Fruit fly (Drosophila melanogaster) whole organism, embryonic: ENCODE measurements around the gene CG10286.

ENCODE experiments used
- ATbp ChIP-seq: fragments of 200-800 bp; sonication (Bioruptor generic); optimal IDR thresholded peaks from 2 replicates; lab custom pipeline; 2017; ENCODE audit warnings: missing biosample characterization, mild to moderate bottlenecking, missing genetic modification characterization, missing genetic modification reagents
- Bteb2 ChIP-seq: fragments of 200-800 bp; sonication (Bioruptor generic); optimal IDR thresholded peaks from 2 replicates; lab custom pipeline; 2016; ENCODE audit warnings: missing biosample characterization, missing genetic modification characterization
- CG10209 ChIP-seq: fragments of 200-800 bp; sonication (Bioruptor generic); optimal IDR thresholded peaks from 3 replicates; lab custom pipeline; 2017; ENCODE audit warnings: missing biosample characterization, mild to moderate bottlenecking, missing genetic modification characterization, missing genetic modification reagents
- CG10366 ChIP-seq: fragments of 200-800 bp; sonication (Bioruptor generic); IDR thresholded peaks from 2 replicates; pipeline ENCODE4 v1.3.6; 2022; ENCODE audit warnings: missing biosample characterization, missing genetic modification characterization
- CG15601 ChIP-seq: fragments of 200-800 bp; sonication (Bioruptor generic); optimal IDR thresholded peaks from 3 replicates; lab custom pipeline; 2019; ENCODE audit warnings: missing biosample characterization, mild to moderate bottlenecking, missing genetic modification characterization, moderate library complexity
- CG17186 ChIP-seq: fragments of 200-800 bp; sonication (Bioruptor generic); optimal IDR thresholded peaks from 3 replicates; lab custom pipeline; 2017; ENCODE audit warnings: missing biosample characterization, missing genetic modification reagents, missing genetic modification characterization
- CG2875 ChIP-seq: fragments of 200-800 bp; sonication (Bioruptor generic); optimal IDR thresholded peaks from 2 replicates; lab custom pipeline; 2017; ENCODE audit warnings: missing biosample characterization, mild to moderate bottlenecking, missing genetic modification characterization, missing genetic modification reagents
- CG2889 ChIP-seq: fragments of 200-800 bp; sonication (Bioruptor generic); IDR thresholded peaks from 3 replicates; pipeline ENCODE4 v1.3.6; 2022; ENCODE audit warnings: missing biosample characterization, missing genetic modification characterization
- CG33213 ChIP-seq: fragments of 200-800 bp; sonication (Bioruptor generic); optimal IDR thresholded peaks from 3 replicates; lab custom pipeline; 2016; ENCODE audit warnings: missing biosample characterization, missing genetic modification characterization
- CG4854 ChIP-seq: fragments of 200-800 bp; sonication (Bioruptor generic); optimal IDR thresholded peaks from 2 replicates; lab custom pipeline; 2016; ENCODE audit warnings: missing biosample characterization, missing genetic modification characterization, inconsistent platforms
- CG6683 ChIP-seq: fragments of 200-800 bp; sonication (Bioruptor generic); optimal IDR thresholded peaks from 2 replicates; lab custom pipeline; 2017; ENCODE audit warnings: missing biosample characterization, mild to moderate bottlenecking, missing genetic modification characterization, missing genetic modification reagents
- CG6813 ChIP-seq: fragments of 200-800 bp; sonication (Bioruptor generic); optimal IDR thresholded peaks from 2 replicates; lab custom pipeline; 2017; ENCODE audit warnings: missing biosample characterization, missing genetic modification characterization, mild to moderate bottlenecking, moderate library complexity, missing genetic modification reagents
- CG7372 ChIP-seq: fragments of 200-800 bp; sonication (Bioruptor generic); IDR thresholded peaks from 2 replicates; pipeline ENCODE4 v1.3.6; 2022; ENCODE audit warnings: missing biosample characterization, missing genetic modification characterization
- CG7963 ChIP-seq: fragments of 200-800 bp; sonication (Bioruptor generic); IDR thresholded peaks from 3 replicates; pipeline ENCODE4 v1.3.6; 2022; ENCODE audit warnings: missing biosample characterization, missing genetic modification characterization; ENCODE audit not compliant: partially characterized antibody
- CG8281 ChIP-seq: fragments of 200-800 bp; sonication (Bioruptor generic); optimal IDR thresholded peaks from 2 replicates; lab custom pipeline; 2018; ENCODE audit warnings: missing biosample characterization, mild to moderate bottlenecking, missing genetic modification characterization, moderate library complexity
- CG9215 ChIP-seq: fragments of 200-800 bp; sonication (Bioruptor generic); IDR thresholded peaks from 2 replicates; pipeline ENCODE4 v1.3.6; 2022; ENCODE audit warnings: missing biosample characterization, missing genetic modification characterization
- CG9437 ChIP-seq: fragments of 200-800 bp; sonication (Bioruptor generic); optimal IDR thresholded peaks from 2 replicates; lab custom pipeline; 2018; ENCODE audit warnings: missing biosample characterization, mild to moderate bottlenecking, missing genetic modification characterization
- CG9727 ChIP-seq: fragments of 200-800 bp; sonication (Bioruptor generic); optimal IDR thresholded peaks from 3 replicates; lab custom pipeline; 2017; ENCODE audit warnings: missing biosample characterization, mild to moderate bottlenecking, missing genetic modification characterization
- CG9876 ChIP-seq: fragments of 200-800 bp; sonication (Bioruptor generic); optimal IDR thresholded peaks from 2 replicates; lab custom pipeline; 2016; ENCODE audit warnings: missing biosample characterization, missing genetic modification characterization
- Doc2 ChIP-seq: fragments of 200-800 bp; sonication (Bioruptor generic); IDR thresholded peaks from 2 replicates; pipeline ENCODE4 v1.3.6; 2022; ENCODE audit warnings: missing biosample characterization, missing genetic modification characterization
- Drgx ChIP-seq: fragments of 200-800 bp; sonication (Bioruptor generic); IDR thresholded peaks from 2 replicates; pipeline ENCODE4 v1.3.6; 2022; ENCODE audit warnings: missing biosample characterization, missing genetic modification characterization
- Ets65A ChIP-seq: fragments of 200-800 bp; sonication (Bioruptor generic); peaks from one replicate; lab custom pipeline; 2016; ENCODE audit warnings: missing biosample characterization, missing genetic modification characterization
- Hmr ChIP-seq: fragments of 200-800 bp; sonication (Bioruptor generic); optimal IDR thresholded peaks from 3 replicates; lab custom pipeline; 2017; ENCODE audit warnings: mild to moderate bottlenecking, missing biosample characterization, missing genetic modification reagents, missing genetic modification characterization
- Hr51 ChIP-seq, 2 experiments: fragments of 200-800 bp; sonication (Bioruptor generic); optimal IDR thresholded peaks; 2 replicates in 1 of 2; 3 replicates in 1 of 2; lab custom pipeline; 2016 to 2018; ENCODE audit warnings: missing biosample characterization in 2 of 2, missing genetic modification characterization in 2 of 2, mild to moderate bottlenecking in 1 of 2, moderate library complexity in 1 of 2
- Med ChIP-seq: fragments of 200-800 bp; sonication (Bioruptor generic); peaks from one replicate; lab custom pipeline; 2016; ENCODE audit warnings: missing biosample characterization, missing genetic modification characterization, mild to moderate bottlenecking, inconsistent platforms, moderate library complexity
- Meics ChIP-seq: fragments of 200-800 bp; sonication (Bioruptor generic); optimal IDR thresholded peaks from 2 replicates; lab custom pipeline; 2017; ENCODE audit warnings: missing biosample characterization, mild to moderate bottlenecking, missing genetic modification characterization
- Mrtf ChIP-seq: fragments of 200-800 bp; sonication (Bioruptor generic); IDR thresholded peaks from 3 replicates; pipeline ENCODE4 v1.3.6; 2022; ENCODE audit warnings: missing biosample characterization, missing genetic modification characterization
- Oli ChIP-seq: fragments of 200-800 bp; sonication (Bioruptor generic); optimal IDR thresholded peaks from 2 replicates; lab custom pipeline; 2018; ENCODE audit warnings: missing biosample characterization, mild to moderate bottlenecking, missing genetic modification characterization, moderate library complexity
- Sin3A ChIP-seq: fragments of >200 bp; optimal IDR thresholded peaks from 2 replicates; lab custom pipeline; 2018
- ase ChIP-seq: fragments of 200-800 bp; sonication (Bioruptor generic); IDR thresholded peaks from 3 replicates; pipeline ENCODE4 v1.3.6; 2022; ENCODE audit warnings: missing biosample characterization, missing genetic modification characterization
- bowl ChIP-seq: fragments of 200-800 bp; sonication (Bioruptor generic); IDR thresholded peaks from 2 replicates; pipeline ENCODE4 v1.3.6; 2022; ENCODE audit warnings: missing biosample characterization, missing genetic modification characterization
- chinmo ChIP-seq: fragments of 200-800 bp; sonication (Bioruptor generic); IDR thresholded peaks from 4 replicates; pipeline ENCODE4 v1.3.6; 2022; ENCODE audit warnings: missing biosample characterization, missing genetic modification characterization; ENCODE audit not compliant: partially characterized antibody
- dysf ChIP-seq: fragments of 200-800 bp; sonication (Bioruptor generic); IDR thresholded peaks from 3 replicates; pipeline ENCODE4 v1.3.6; 2022; ENCODE audit warnings: missing biosample characterization, missing genetic modification characterization
- fd96Cb ChIP-seq: fragments of 200-800 bp; sonication (Bioruptor generic); optimal IDR thresholded peaks from 2 replicates; lab custom pipeline; 2018; ENCODE audit warnings: missing biosample characterization, mild to moderate bottlenecking, missing genetic modification characterization, moderate library complexity
- gcm ChIP-seq: fragments of 200-800 bp; sonication (Bioruptor generic); optimal IDR thresholded peaks from 2 replicates; lab custom pipeline; 2019; ENCODE audit warnings: missing biosample characterization, mild to moderate bottlenecking, missing genetic modification characterization, moderate library complexity
- h ChIP-seq: fragments of >200 bp; optimal IDR thresholded peaks from 2 replicates; lab custom pipeline; 2017
- jumu ChIP-seq: fragments of 200-800 bp; sonication (Bioruptor generic); optimal IDR thresholded peaks from 3 replicates; lab custom pipeline; 2016; ENCODE audit warnings: missing biosample characterization, missing genetic modification characterization
- nom ChIP-seq: fragments of 200-800 bp; sonication (Bioruptor generic); optimal IDR thresholded peaks from 2 replicates; lab custom pipeline; 2017; ENCODE audit warnings: missing biosample characterization, missing genetic modification characterization, mild to moderate bottlenecking, moderate library complexity, missing genetic modification reagents
- pan ChIP-seq, 4 experiments: fragments of >200 bp in 3 of 4; fragments of 200-800 bp in 1 of 4; sonication (Bioruptor generic) in 1 of 4; optimal IDR thresholded peaks in 3 of 4; IDR thresholded peaks in 1 of 4; 2 replicates each; pipeline versions ENCODE4 v1.3.6 to Lab custom; 2017 to 2022; ENCODE audit warnings: missing biosample characterization in 2 of 4, missing genetic modification characterization in 2 of 4, mixed read lengths in 1 of 4
- pros ChIP-seq: fragments of 200-800 bp; sonication (Bioruptor generic); optimal IDR thresholded peaks from 3 replicates; lab custom pipeline; 2019; ENCODE audit warnings: missing biosample characterization, mild to moderate bottlenecking, missing genetic modification characterization, moderate library complexity
- psq ChIP-seq: fragments of 200-800 bp; sonication (Bioruptor generic); optimal IDR thresholded peaks from 2 replicates; lab custom pipeline; 2017; ENCODE audit warnings: missing biosample characterization, missing genetic modification characterization
- seq ChIP-seq: fragments of 200-800 bp; sonication (Bioruptor generic); IDR thresholded peaks from 2 replicates; pipeline ENCODE4 v1.3.6; 2022; ENCODE audit warnings: missing biosample characterization, missing genetic modification characterization
- sisA ChIP-seq: fragments of 200-800 bp; sonication (Bioruptor generic); IDR thresholded peaks from 2 replicates; pipeline ENCODE4 v1.3.6; 2022; ENCODE audit warnings: missing biosample characterization, missing genetic modification characterization
- so ChIP-seq: fragments of 200-800 bp; sonication (Bioruptor generic); IDR thresholded peaks from 3 replicates; pipeline ENCODE4 v1.3.6; 2022; ENCODE audit warnings: missing biosample characterization, missing genetic modification characterization
- stc ChIP-seq: fragments of 200-800 bp; sonication (Bioruptor generic); IDR thresholded peaks from 2 replicates; pipeline ENCODE4 v1.3.6; 2022; ENCODE audit warnings: missing biosample characterization, missing genetic modification characterization
- tgo ChIP-seq: fragments of 200-800 bp; sonication (Bioruptor generic); IDR thresholded peaks from 3 replicates; pipeline ENCODE4 v1.3.6; 2022; ENCODE audit warnings: missing biosample characterization, missing genetic modification characterization
- tx ChIP-seq: fragments of 200-800 bp; sonication (Bioruptor generic); optimal IDR thresholded peaks from 2 replicates; lab custom pipeline; 2016; ENCODE audit warnings: missing biosample characterization, missing genetic modification characterization
- usp ChIP-seq: fragments of >200 bp; optimal IDR thresholded peaks from 2 replicates; lab custom pipeline; 2017; ENCODE audit warnings: missing biosample characterization, missing genetic modification characterization
- vnd ChIP-seq: fragments of 200-800 bp; sonication (Bioruptor generic); IDR thresholded peaks from 3 replicates; pipeline ENCODE4 v1.3.6; 2022; ENCODE audit warnings: missing biosample characterization, missing genetic modification characterization; ENCODE audit not compliant: partially characterized antibody
- z ChIP-seq: fragments of 200-800 bp; sonication (Bioruptor generic); IDR thresholded peaks from 3 replicates; pipeline ENCODE4 v1.3.6; 2022; ENCODE audit warnings: missing biosample characterization, missing genetic modification characterization
- zfh2 ChIP-seq: fragments of 200-800 bp; sonication (Bioruptor generic); optimal IDR thresholded peaks from 2 replicates; lab custom pipeline; 2016; ENCODE audit warnings: missing biosample characterization, missing genetic modification characterization

The CG10286 gene

DNA sequence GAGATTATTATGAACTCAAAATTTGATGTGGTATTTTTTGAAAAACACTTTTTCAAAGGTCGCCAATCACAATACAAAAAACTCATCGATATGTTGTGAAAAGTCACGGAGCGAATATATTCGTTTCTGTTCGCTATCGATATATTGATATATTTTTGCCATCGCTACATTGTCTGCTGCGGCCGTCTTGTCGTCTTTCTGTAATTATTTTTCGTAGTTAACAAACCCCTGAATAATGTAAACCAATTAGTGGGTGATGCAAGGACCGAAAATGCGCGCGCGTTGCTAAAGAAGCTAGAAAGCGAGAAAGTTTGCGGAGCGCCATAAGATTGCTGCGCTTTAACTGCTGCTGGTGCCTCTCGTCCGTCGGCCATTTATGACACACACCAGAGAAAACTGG, 18.0 kb upstream of the CG10286 start, which contains the start of gene Pak (continued):
- no peak for TF ChIP-seq nom (GFP tag; lab: Kevin White, UChicago)
- no peak for TF ChIP-seq h (lab: Kevin White, UChicago)
- no peak for TF ChIP-seq CG7372
- no peak for TF ChIP-seq Oli
- peak; percentile 1 for TF ChIP-seq jumu (GFP tag; lab: Kevin White, UChicago)
- TF ChIP-seq tgo, result no peak
- TF ChIP-seq Ets65A, result no peak
- TF ChIP-seq vnd (GFP tag; lab: Robert Waterston, UW), result peak; percentile 95
- no peak for TF ChIP-seq CG6683 (GFP tag; lab: Kevin White, UChicago)
- no peak for TF ChIP-seq CG9215 (GFP tag; lab: Robert Waterston, UW)
- no peak for TF ChIP-seq Bteb2 (GFP tag; lab: Kevin White, UChicago)
- TF ChIP-seq bowl (GFP tag; lab: Robert Waterston, UW), result no peak
- no peak for TF ChIP-seq CG2875 (GFP tag; lab: Kevin White, UChicago)
- no peak for TF ChIP-seq CG8281 (tag; lab: Kevin White, UChicago)
- TF ChIP-seq, all 482 proteins: peak for 88

DNA sequence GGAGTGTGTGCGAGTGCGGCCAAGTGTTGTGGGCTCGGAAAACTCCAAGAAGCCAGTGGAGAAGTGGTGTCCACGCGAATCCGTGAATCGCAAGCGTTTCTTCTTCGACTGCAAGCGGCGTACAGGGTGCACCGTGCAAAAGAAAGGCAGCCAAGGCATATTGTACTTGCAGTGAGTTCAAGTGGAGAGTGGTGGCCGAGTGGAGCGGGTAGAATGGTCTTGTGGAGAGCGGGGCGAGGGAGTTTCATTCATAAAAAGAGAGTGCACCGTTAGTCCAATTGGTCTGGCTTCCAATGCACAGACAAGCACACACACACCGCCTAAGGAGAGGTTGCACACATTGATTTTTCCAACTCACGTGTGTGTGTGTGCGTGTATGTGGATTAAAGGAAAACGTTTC, 17.6 kb upstream of the CG10286 start:
- TF ChIP-seq usp (GFP tag; lab: Kevin White, UChicago) (no peak), ase (GFP tag; lab: Robert Waterston, UW) (no peak), CG33213 (GFP tag; lab: Kevin White, UChicago) (no peak), CG2889 (GFP tag; lab: Robert Waterston, UW) (no peak), zfh2 (GFP tag; lab: Kevin White, UChicago) (no peak), CG15601 (no peak), chinmo (GFP tag; lab: Robert Waterston, UW) (no peak), pan (optimal IDR thresholded peaks at IDR 0.05; lab: Kevin White, UChicago) (no peak), pan (GFP tag; optimal IDR thresholded peaks at IDR 0.05 in 1 of 2, IDR thresholded peaks at IDR 0.05 in 1 of 2) (peak in 1 of 2 experiments; percentile 22), CG9437 (peak; percentile 22), z (GFP tag; lab: Robert Waterston, UW) (0 out of 3 replicates have a peak, but pooled peaks have one; percentile 31), gcm (no peak), Hr51 (GFP tag; optimal IDR thresholded peaks at IDR 0.05; lab: Kevin White, UChicago) (no peak), dysf (GFP tag; lab: Robert Waterston, UW) (no peak), pros (GFP tag; lab: Kevin White, UChicago) (peak; percentile 79), tx (no peak), Mrtf (GFP tag; lab: Robert Waterston, UW) (no peak), Doc2 (no peak), Med (GFP tag; lab: Kevin White, UChicago) (peak; percentile 27), CG6813 (peak; percentile 21), fd96Cb (tag; lab: Kevin White, UChicago) (no peak), sisA (GFP tag; lab: Robert Waterston, UW) (no peak), ATbp (GFP tag; lab: Kevin White, UChicago) (no peak), CG10366 (GFP tag; lab: Robert Waterston, UW) (no peak), Sin3A (no peak), seq (GFP tag; lab: Robert Waterston, UW) (no peak), CG10209 (GFP tag; lab: Kevin White, UChicago) (no peak), Drgx (GFP tag; lab: Robert Waterston, UW) (peak; percentile 23; the same call in 1 of the 2 replicates), CG9727 (GFP tag; lab: Kevin White, UChicago) (no peak), CG17186 (no peak), CG4854 (GFP tag; lab: Kevin White, UChicago) (no peak), stc (GFP tag; lab: Robert Waterston, UW) (0 out of 2 replicates have a peak, but pooled peaks have one; percentile 11), Meics (GFP tag; lab: Kevin White, UChicago) (no peak), psq (GFP tag; lab: Kevin White, UChicago) (no peak), CG9876 (no peak), so (GFP tag; lab: Robert Waterston, UW) (peak; percentile 44; the same call in 1 of the 3 replicates), CG7963 (no peak), Hmr (GFP tag; lab: Kevin White, UChicago) (no peak)
